Fruit fly (Drosophila melanogaster) Kc167 (cell line): Measurements from ENCODE around the gene COX5BL.

Experiments used
- h ChIP-seq: fragments of >200 bp; optimal IDR thresholded peaks from 3 replicates; lab custom pipeline; 2018; ENCODE audit warnings: missing external identifiers
- insv ChIP-seq: fragments of >200 bp; optimal IDR thresholded peaks from 3 replicates; lab custom pipeline; 2018; ENCODE audit warnings: missing external identifiers
- psq ChIP-seq: fragments of >200 bp; optimal IDR thresholded peaks from 2 replicates; lab custom pipeline; 2017; ENCODE audit warnings: missing external identifiers
- ttk ChIP-seq: sonication (Bioruptor generic); optimal IDR thresholded peaks from 2 replicates; lab custom pipeline; 2017; ENCODE audit warnings: missing external identifiers

dm6 chr2L:6526996-6527395 lies 32.2 kb upstream of the COX5BL start:
- TF ChIP-seq ttk (lab: Kevin White, UChicago) (no peak), psq (lab: Kevin White, UChicago) (no peak), insv (lab: Kevin White, UChicago) (no peak), h (no peak)
